Worm (Caenorhabditis elegans): ENCODE results near the gene K02F3.2.

DNA sequence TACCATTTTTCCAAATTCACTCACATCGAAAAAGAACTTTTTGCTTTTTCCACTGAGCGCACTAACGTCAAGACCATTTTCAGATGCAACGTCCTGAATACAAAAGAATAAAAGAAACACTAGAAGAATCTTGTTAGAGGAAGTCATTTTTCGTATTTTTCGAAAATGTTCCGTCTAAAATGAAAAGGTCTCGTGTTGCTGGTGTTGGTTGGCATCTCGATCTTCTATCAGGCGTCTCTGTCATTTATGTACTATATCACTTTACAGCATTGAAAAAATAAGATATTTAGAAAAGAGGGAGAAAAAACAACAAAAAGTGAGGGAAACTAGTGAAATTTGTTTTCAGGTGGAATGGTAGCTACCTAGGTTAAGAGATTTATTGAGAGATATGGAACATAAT, 4.5 kb upstream of the K02F3.2 start, which contains the start of gene K02F3.9:
- TF ChIP-seq lin-15B (tag; optimal IDR thresholded peaks at IDR 0.05): no peak
- no peak for TF ChIP-seq mdl-1 (tag; optimal IDR thresholded peaks at IDR 0.05)
- no peak for TF ChIP-seq mxl-3 (GFP tag; optimal IDR thresholded peaks at IDR 0.05)
- no peak for TF ChIP-seq lin-13 (GFP tag; optimal IDR thresholded peaks at IDR 0.05)
- TF ChIP-seq zag-1 (tag; optimal IDR thresholded peaks at IDR 0.05): no peak
- TF ChIP-seq lin-39 (tag; optimal IDR thresholded peaks at IDR 0.05): no peak
- no peak for TF ChIP-seq hlh-11 (tag; optimal IDR thresholded peaks at IDR 0.05)
- no peak for TF ChIP-seq nhr-28 (tag; optimal IDR thresholded peaks at IDR 0.05)
- TF ChIP-seq unc-62 (GFP tag; optimal IDR thresholded peaks at IDR 0.05 in 1 of 2): no peak
- TF ChIP-seq unc-62 (tag; optimal IDR thresholded peaks at IDR 0.05): no peak
- no peak for TF ChIP-seq ceh-44 (GFP tag; IDR thresholded peaks at IDR 0.05)
